Worm (Caenorhabditis elegans) whole organism, young adult: ENCODE data around the gene D2024.18.

ENCODE experiments used
- B0035.1 ChIP-seq: sonication (generic microtip); optimal IDR thresholded peaks from 2 replicates; lab custom pipeline; 2016; ENCODE audit warnings: missing genetic modification characterization, mild to moderate bottlenecking, missing compliant biosample characterization, missing genotype, missing genetic modification reagents
- F10E7.11 ChIP-seq: sonication (generic microtip); optimal IDR thresholded peaks from 2 replicates; lab custom pipeline; 2017; ENCODE audit warnings: mild to moderate bottlenecking, missing genetic modification characterization, moderate library complexity, missing compliant biosample characterization
- F33H1.4 ChIP-seq: fragments of 200-800 bp; sonication (Bioruptor generic); IDR thresholded peaks from 2 replicates; pipeline ENCODE4 v1.3.6; 2022; ENCODE audit warnings: missing genetic modification reagents, missing genetic modification characterization, missing compliant biosample characterization
- F39B2.1 ChIP-seq: fragments of 200-800 bp; sonication (Bioruptor generic); IDR thresholded peaks from 2 replicates; pipeline ENCODE4 v1.3.6; 2022; ENCODE audit warnings: missing genetic modification reagents, missing genetic modification characterization, missing compliant biosample characterization
- F55B11.4 ChIP-seq: sonication (generic microtip); optimal IDR thresholded peaks from 2 replicates; lab custom pipeline; 2016; ENCODE audit warnings: missing compliant biosample characterization, missing genetic modification characterization, borderline replicate concordance; ENCODE audit not compliant: insufficient read depth
- K11D2.4 ChIP-seq: fragments of 200-800 bp; sonication (Bioruptor generic); IDR thresholded peaks from 2 replicates; pipeline ENCODE4 v1.3.6; 2022; ENCODE audit warnings: missing genetic modification reagents, missing genetic modification characterization, missing compliant biosample characterization
- T07F8.4 ChIP-seq: sonication (generic microtip); optimal IDR thresholded peaks from 2 replicates; lab custom pipeline; 2016; ENCODE audit warnings: mild to moderate bottlenecking, missing genetic modification characterization, moderate library complexity, missing compliant biosample characterization
- Y53F4B.3 ChIP-seq: fragments of 200-800 bp; sonication (Bioruptor generic); IDR thresholded peaks from 2 replicates; pipeline ENCODE4 v1.3.6; 2022; ENCODE audit warnings: missing genetic modification reagents, missing genetic modification characterization, missing compliant biosample characterization
- Y79H2A.3 ChIP-seq: fragments of 200-800 bp; sonication (Bioruptor generic); conservative IDR thresholded peaks from 2 replicates; pipeline ENCODE4 v1.3.6; 2022; ENCODE audit warnings: missing genetic modification reagents, missing genetic modification characterization, missing compliant biosample characterization
- ZK185.1 ChIP-seq: sonication (generic microtip); optimal IDR thresholded peaks from 2 replicates; lab custom pipeline; 2016; ENCODE audit warnings: mild to moderate bottlenecking, missing genetic modification characterization, missing compliant biosample characterization; ENCODE audit not compliant: poor library complexity, severe bottlenecking
- aptf-3 ChIP-seq: fragments of 200-800 bp; sonication (Bioruptor generic); IDR thresholded peaks from 2 replicates; pipeline ENCODE4 v1.3.6; 2022; ENCODE audit warnings: missing genetic modification characterization, missing compliant biosample characterization
- athp-1 ChIP-seq: sonication (generic microtip); optimal IDR thresholded peaks from 2 replicates; lab custom pipeline; 2017; ENCODE audit warnings: mild to moderate bottlenecking, missing genetic modification characterization, missing compliant biosample characterization
- attf-3 ChIP-seq: fragments of 200-800 bp; sonication (Bioruptor generic); conservative IDR thresholded peaks from 2 replicates; pipeline ENCODE4 v1.3.6; 2022; ENCODE audit warnings: missing genetic modification reagents, missing genetic modification characterization, missing compliant biosample characterization
- bed-2 ChIP-seq: fragments of 200-800 bp; sonication (Bioruptor generic); IDR thresholded peaks from 2 replicates; pipeline ENCODE4 v1.3.6; 2022; ENCODE audit warnings: missing genetic modification reagents, missing genetic modification characterization, missing compliant biosample characterization
- cebp-1 ChIP-seq, 2 experiments: fragments of 200-800 bp in 1 of 2; sonication (Bioruptor generic) in 1 of 2; sonication (generic microtip) in 1 of 2; IDR thresholded peaks in 1 of 2; optimal IDR thresholded peaks in 1 of 2; 2 replicates each; pipeline versions ENCODE4 v1.3.6 to Lab custom; 2017 to 2022; ENCODE audit warnings: missing compliant biosample characterization in 2 of 2, missing genetic modification characterization in 2 of 2, mild to moderate bottlenecking in 1 of 2, missing genetic modification reagents in 1 of 2, moderate library complexity in 1 of 2
- ceh-58 ChIP-seq: fragments of 200-800 bp; sonication (Bioruptor generic); IDR thresholded peaks from 2 replicates; pipeline ENCODE4 v1.3.6; 2022; ENCODE audit warnings: missing genetic modification characterization, missing compliant biosample characterization
- chd-7 ChIP-seq: sonication (generic microtip); optimal IDR thresholded peaks from 2 replicates; lab custom pipeline; 2016; ENCODE audit warnings: mild to moderate bottlenecking, missing genetic modification characterization, moderate library complexity, missing compliant biosample characterization
- die-1 ChIP-seq: sonication (generic microtip); optimal IDR thresholded peaks from 2 replicates; lab custom pipeline; 2016; ENCODE audit warnings: missing genotype, mild to moderate bottlenecking, missing genetic modification characterization, missing compliant biosample characterization
- dox-1 ChIP-seq: fragments of 200-800 bp; sonication (Bioruptor generic); IDR thresholded peaks from 2 replicates; pipeline ENCODE4 v1.3.6; 2022; ENCODE audit warnings: missing genetic modification reagents, missing genetic modification characterization, missing compliant biosample characterization
- efl-1 ChIP-seq: fragments of 150-350 bp; optimal IDR thresholded peaks from 2 replicates; lab custom pipeline; 2014; ENCODE audit warnings: missing biosample characterization, missing genetic modification reagents, missing genetic modification characterization
- ets-4 ChIP-seq: fragments of 200-800 bp; sonication (Bioruptor generic); optimal IDR thresholded peaks from 2 replicates; lab custom pipeline; 2018; ENCODE audit warnings: mild to moderate bottlenecking, missing genetic modification characterization, missing compliant biosample characterization
- hsf-1 ChIP-seq: fragments of 200-800 bp; sonication (Bioruptor generic); IDR thresholded peaks from 2 replicates; pipeline ENCODE4 v1.3.6; 2022; ENCODE audit warnings: missing genetic modification reagents, missing genetic modification characterization, missing compliant biosample characterization
- lin-40 ChIP-seq: sonication (generic microtip); optimal IDR thresholded peaks from 2 replicates; lab custom pipeline; 2016; ENCODE audit warnings: missing genetic modification characterization, mild to moderate bottlenecking, missing compliant biosample characterization, missing genotype, missing genetic modification reagents
- lin-54 ChIP-seq: fragments of 200-800 bp; sonication (Bioruptor generic); optimal IDR thresholded peaks from 2 replicates; lab custom pipeline; 2018; ENCODE audit warnings: mild to moderate bottlenecking, missing genetic modification characterization, missing compliant biosample characterization
- madf-8 ChIP-seq: fragments of 200-800 bp; sonication (Bioruptor generic); conservative IDR thresholded peaks from 2 replicates; pipeline ENCODE4 v1.3.6; 2022; ENCODE audit warnings: missing genetic modification reagents, missing genetic modification characterization, missing compliant biosample characterization
- nfya-2 ChIP-seq: fragments of 200-800 bp; sonication (Bioruptor generic); IDR thresholded peaks from 2 replicates; pipeline ENCODE4 v1.3.6; 2022; ENCODE audit warnings: missing genetic modification reagents, missing genetic modification characterization, missing compliant biosample characterization
- nfyb-1 ChIP-seq: fragments of 200-800 bp; sonication (Bioruptor generic); IDR thresholded peaks from 2 replicates; pipeline ENCODE4 v1.3.6; 2022; ENCODE audit warnings: missing genetic modification reagents, missing genetic modification characterization, missing compliant biosample characterization
- nhr-120 ChIP-seq: fragments of 200-800 bp; sonication (Bioruptor generic); IDR thresholded peaks from 2 replicates; pipeline ENCODE4 v1.3.6; 2022; ENCODE audit warnings: missing genetic modification characterization, missing compliant biosample characterization
- nhr-27 ChIP-seq: fragments of 200-800 bp; sonication (Bioruptor generic); optimal IDR thresholded peaks from 2 replicates; lab custom pipeline; 2018; ENCODE audit warnings: mild to moderate bottlenecking, missing genetic modification characterization, moderate library complexity, missing compliant biosample characterization
- nhr-80 ChIP-seq: sonication (generic microtip); optimal IDR thresholded peaks from 2 replicates; lab custom pipeline; 2016; ENCODE audit warnings: missing genetic modification characterization, missing compliant biosample characterization
- pbrm-1 ChIP-seq: fragments of 200-800 bp; sonication (Bioruptor generic); IDR thresholded peaks from 2 replicates; pipeline ENCODE4 v1.3.6; 2022; ENCODE audit warnings: missing genetic modification reagents, missing genetic modification characterization, missing compliant biosample characterization
- pha-4 ChIP-seq: fragments of 150-350 bp; sonication (generic microtip); optimal IDR thresholded peaks from 2 replicates; lab custom pipeline; 2014; ENCODE audit warnings: missing biosample characterization, missing genetic modification reagents, missing genetic modification characterization
- repo-1 ChIP-seq: sonication (generic microtip); optimal IDR thresholded peaks from 2 replicates; lab custom pipeline; 2017; ENCODE audit warnings: mild to moderate bottlenecking, missing genetic modification characterization, missing compliant biosample characterization
- snpc-1.1 ChIP-seq: sonication (generic microtip); optimal IDR thresholded peaks from 2 replicates; lab custom pipeline; 2017; ENCODE audit warnings: missing genetic modification characterization, mild to moderate bottlenecking, missing compliant biosample characterization, antibody characterized with exemption, moderate library complexity, missing genotype, missing genetic modification reagents; ENCODE audit not compliant: insufficient read depth
- snpc-3.4 ChIP-seq: sonication (generic microtip); optimal IDR thresholded peaks from 2 replicates; lab custom pipeline; 2017; ENCODE audit warnings: missing genetic modification characterization, mild to moderate bottlenecking, missing compliant biosample characterization, antibody characterized with exemption, moderate library complexity, missing genotype, missing genetic modification reagents
- somi-1 ChIP-seq: fragments of 200-800 bp; sonication (Bioruptor generic); optimal IDR thresholded peaks from 2 replicates; lab custom pipeline; 2018; ENCODE audit warnings: mild to moderate bottlenecking, missing genetic modification characterization, missing compliant biosample characterization
- sptf-2 ChIP-seq: fragments of 200-800 bp; sonication (Bioruptor generic); optimal IDR thresholded peaks from 2 replicates; lab custom pipeline; 2018; ENCODE audit warnings: mild to moderate bottlenecking, missing genetic modification characterization, missing compliant biosample characterization
- ztf-22 ChIP-seq: fragments of 200-800 bp; sonication (Bioruptor generic); optimal IDR thresholded peaks from 2 replicates; lab custom pipeline; 2018; ENCODE audit warnings: mild to moderate bottlenecking, missing genetic modification characterization, moderate library complexity, missing compliant biosample characterization
- ztf-25 ChIP-seq: fragments of 200-800 bp; sonication (Bioruptor generic); IDR thresholded peaks from 2 replicates; pipeline ENCODE4 v1.3.6; 2022; ENCODE audit warnings: missing genetic modification reagents, missing genetic modification characterization, missing compliant biosample characterization

Gene D2024.18

ce11 chrIV:7230198-7230597, 20.1 kb upstream of the D2024.18 start, which contains the start of gene cap-1 (continued):
- TF ChIP-seq lin-54 (GFP tag; lab: Kevin White, UChicago) (peak; percentile 36), F33H1.4 (GFP tag; lab: Robert Waterston, UW) (no peak), cebp-1 (GFP tag; IDR thresholded peaks at IDR 0.05; lab: Robert Waterston, UW) (no peak), cebp-1 (tag; optimal IDR thresholded peaks at IDR 0.05; lab: Kevin White, UChicago) (peak; percentile 22), chd-7 (tag; lab: Kevin White, UChicago) (no peak), snpc-3.4 (tag; lab: Kevin White, UChicago) (peak; percentile 52)

ce11 chrIV:7230935-7231334, 19.3 kb upstream of the D2024.18 start, which contains the start of gene D2024.4:
D2024.4 (plus strand) TSS chrIV:7231235.
- TF ChIP-seq Y79H2A.3 (GFP tag; lab: Robert Waterston, UW) (no peak), sptf-2 (GFP tag; lab: Kevin White, UChicago) (no peak), F10E7.11 (tag; lab: Kevin White, UChicago) (no peak), F39B2.1 (GFP tag; lab: Robert Waterston, UW) (no peak), die-1 (tag; lab: Kevin White, UChicago) (no peak), Y53F4B.3 (GFP tag; lab: Robert Waterston, UW) (no peak), nfyb-1 (GFP tag; lab: Robert Waterston, UW) (no peak), efl-1 (GFP tag; lab: Kevin White, UChicago) (no peak), dox-1 (GFP tag; lab: Robert Waterston, UW) (no peak)

ce11 chrIV:7233566-7234014, 16.7 kb upstream of the D2024.18 start:
- TF ChIP-seq K11D2.4 (GFP tag; lab: Robert Waterston, UW) (0 out of 2 replicates have a peak, but pooled peaks have one; percentile 30), ceh-58 (GFP tag; lab: Robert Waterston, UW) (no peak)

ce11 chrIV:7234623-7235022, 15.6 kb upstream of the D2024.18 start:
- no peak for TF ChIP-seq snpc-1.1 (tag; lab: Kevin White, UChicago)
- TF ChIP-seq hsf-1 (GFP tag; lab: Robert Waterston, UW) = no peak

- TF ChIP-seq repo-1 (tag; lab: Kevin White, UChicago) = peak; percentile 9
- TF ChIP-seq F55B11.4 (tag; lab: Kevin White, UChicago) = no peak
- TF ChIP-seq ztf-22 (GFP tag; lab: Kevin White, UChicago) = no peak
- TF ChIP-seq B0035.1 (tag; lab: Kevin White, UChicago) = no peak
- TF ChIP-seq hsf-1 (GFP tag; lab: Robert Waterston, UW) = no peak
- TF ChIP-seq athp-1 (tag; lab: Kevin White, UChicago) = no peak
- peak; percentile 88 for TF ChIP-seq nhr-80
- no peak for TF ChIP-seq nhr-120 (GFP tag; lab: Robert Waterston, UW)
- no peak for TF ChIP-seq ZK185.1
- TF ChIP-seq die-1 (tag; lab: Kevin White, UChicago) = no peak
- TF ChIP-seq lin-54 (GFP tag; lab: Kevin White, UChicago) = peak; percentile 31
- TF ChIP-seq ets-4 (GFP tag; lab: Kevin White, UChicago) = no peak
- TF ChIP-seq dox-1 (GFP tag; lab: Robert Waterston, UW) = peak; percentile 78
- TF ChIP-seq ztf-25 (GFP tag; lab: Robert Waterston, UW) = no peak
- TF ChIP-seq somi-1 (GFP tag; lab: Kevin White, UChicago) = peak; percentile 6
- no peak for TF ChIP-seq madf-8 (GFP tag; lab: Robert Waterston, UW)
- TF ChIP-seq lin-40 = peak; percentile 28
- TF ChIP-seq aptf-3 = no peak; the same call in 1 of the 2 replicates
- TF ChIP-seq nfya-2 = no peak
- no peak for TF ChIP-seq attf-3 (GFP tag; lab: Robert Waterston, UW)
- no peak for TF ChIP-seq T07F8.4 (tag; lab: Kevin White, UChicago)
- TF ChIP-seq nhr-27 (tag; lab: Kevin White, UChicago) = no peak
- TF ChIP-seq pha-4 (tag; lab: Kevin White, UChicago) = no peak
- TF ChIP-seq pbrm-1 (GFP tag; lab: Robert Waterston, UW) = 0 out of 2 replicates have a peak, but pooled peaks have one; percentile 20
- no peak for TF ChIP-seq bed-2 (GFP tag; lab: Robert Waterston, UW)
Measured at ce11 chrIV:7235382-7235917, 14.8 kb upstream of the D2024.18 start.
